Worm (Caenorhabditis elegans) whole organism, L4 larva: ENCODE data around the gene ced-7.

Experiments
- D1046.2 ChIP-seq: fragments of 200-800 bp; sonication (Bioruptor generic); IDR thresholded peaks from 2 replicates; pipeline ENCODE4 v1.3.6; 2022; ENCODE audit warnings: missing genetic modification characterization, missing compliant biosample characterization
- F10B5.3 ChIP-seq: sonication (generic microtip); optimal IDR thresholded peaks from 2 replicates; lab custom pipeline; 2016; ENCODE audit warnings: mild to moderate bottlenecking, missing genetic modification characterization, missing compliant biosample characterization
- F37D6.2 ChIP-seq: sonication (generic microtip); optimal IDR thresholded peaks from 2 replicates; lab custom pipeline; 2016; ENCODE audit warnings: mild to moderate bottlenecking, missing genetic modification characterization, missing compliant biosample characterization
- F49E8.2 ChIP-seq: sonication (generic microtip); optimal IDR thresholded peaks from 2 replicates; lab custom pipeline; 2016; ENCODE audit warnings: missing compliant biosample characterization, mild to moderate bottlenecking, missing genetic modification characterization, borderline replicate concordance
- Y105C5A.15 ChIP-seq: fragments of 200-800 bp; sonication (Bioruptor generic); IDR thresholded peaks from 2 replicates; pipeline ENCODE4 v1.3.6; 2022; ENCODE audit warnings: missing genetic modification characterization, missing compliant biosample characterization
- ZK337.2 ChIP-seq: fragments of 200-800 bp; sonication (Bioruptor generic); IDR thresholded peaks from 2 replicates; pipeline ENCODE4 v1.3.6; 2022; ENCODE audit warnings: missing genetic modification reagents, missing genetic modification characterization, missing compliant biosample characterization
- ZK546.5 ChIP-seq, 2 experiments: sonication (generic microtip); optimal IDR thresholded peaks; 2 replicates each; lab custom pipeline; 2017; ENCODE audit warnings: missing biosample characterization in 2 of 2, missing genetic modification characterization in 2 of 2
- ama-1 ChIP-seq: fragments of 150-350 bp; optimal IDR thresholded peaks from 2 replicates; lab custom pipeline; 2014; ENCODE audit warnings: inconsistent platforms, mixed read lengths
- arid-1 ChIP-seq: fragments of 200-800 bp; sonication (Bioruptor generic); conservative IDR thresholded peaks from 2 replicates; pipeline ENCODE4 v1.3.6; 2022; ENCODE audit warnings: missing genetic modification reagents, missing genetic modification characterization, missing compliant biosample characterization
- ceh-20 ChIP-seq: fragments of 200-800 bp; sonication (Bioruptor generic); IDR thresholded peaks from 2 replicates; pipeline ENCODE4 v1.3.6; 2022; ENCODE audit warnings: missing genetic modification reagents, missing genetic modification characterization, missing compliant biosample characterization
- ceh-28 ChIP-seq: fragments of 150-350 bp; optimal IDR thresholded peaks from 2 replicates; lab custom pipeline; 2014; ENCODE audit warnings: missing biosample characterization, missing genetic modification reagents, missing genetic modification characterization
- ceh-62 ChIP-seq: sonication (generic microtip); optimal IDR thresholded peaks from 2 replicates; lab custom pipeline; 2017; ENCODE audit warnings: missing biosample characterization, missing genetic modification characterization
- ceh-82 ChIP-seq: sonication (generic microtip); optimal IDR thresholded peaks from 2 replicates; lab custom pipeline; 2017; ENCODE audit warnings: missing biosample characterization, missing genetic modification characterization
- ces-1 ChIP-seq: fragments of 150-350 bp; sonication (generic microtip); optimal IDR thresholded peaks from 4 replicates; lab custom pipeline; 2014; ENCODE audit warnings: missing biosample characterization, missing genetic modification reagents, missing genetic modification characterization
- cey-2 ChIP-seq: sonication (generic microtip); optimal IDR thresholded peaks from 3 replicates; lab custom pipeline; 2017; ENCODE audit warnings: missing genetic modification characterization, mild to moderate bottlenecking, missing compliant biosample characterization, antibody characterized with exemption, borderline replicate concordance; ENCODE audit not compliant: insufficient read depth
- ctbp-1 ChIP-seq: fragments of 200-800 bp; sonication (Bioruptor generic); IDR thresholded peaks from 2 replicates; pipeline ENCODE4 v1.3.6; 2022; ENCODE audit warnings: missing genetic modification reagents, missing genetic modification characterization, missing compliant biosample characterization
- daf-16 ChIP-seq, 3 experiments: sonication (generic microtip); optimal IDR thresholded peaks; 2 replicates each; lab custom pipeline; 2016 to 2017; ENCODE audit warnings: missing genetic modification characterization in 3 of 3, missing genetic modification reagents in 3 of 3, mild to moderate bottlenecking in 2 of 3, missing compliant biosample characterization in 2 of 3, missing biosample characterization in 1 of 3, moderate library complexity in 1 of 3
- daf-19 ChIP-seq: fragments of 200-800 bp; sonication (Bioruptor generic); conservative IDR thresholded peaks from 2 replicates; pipeline ENCODE4 v1.3.6; 2022; ENCODE audit warnings: missing genetic modification characterization, missing compliant biosample characterization
- daf-8 ChIP-seq: fragments of 200-800 bp; sonication (Bioruptor generic); IDR thresholded peaks from 2 replicates; pipeline ENCODE4 v1.3.6; 2022; ENCODE audit warnings: missing genetic modification characterization, missing compliant biosample characterization
- dmd-6 ChIP-seq: fragments of 200-800 bp; sonication (Bioruptor generic); IDR thresholded peaks from 2 replicates; pipeline ENCODE4 v1.3.6; 2022; ENCODE audit warnings: missing genetic modification reagents, missing genetic modification characterization, missing compliant biosample characterization
- dpl-1 ChIP-seq: fragments of 150-350 bp; optimal IDR thresholded peaks from 2 replicates; lab custom pipeline; 2014; ENCODE audit warnings: missing biosample characterization, missing genetic modification reagents, missing genetic modification characterization
- duxl-1 ChIP-seq: sonication (generic microtip); optimal IDR thresholded peaks from 2 replicates; lab custom pipeline; 2016; ENCODE audit warnings: mild to moderate bottlenecking, missing genetic modification characterization, moderate library complexity, missing compliant biosample characterization; ENCODE audit not compliant: poor library complexity
- dve-1 ChIP-seq: sonication (generic microtip); optimal IDR thresholded peaks from 2 replicates; lab custom pipeline; 2017; ENCODE audit warnings: antibody characterized with exemption, mild to moderate bottlenecking, missing genetic modification characterization, missing compliant biosample characterization; ENCODE audit not compliant: insufficient read depth
- egl-27 ChIP-seq: sonication (generic microtip); optimal IDR thresholded peaks from 3 replicates; lab custom pipeline; 2017; ENCODE audit warnings: missing biosample characterization, missing genetic modification reagents, missing genetic modification characterization
- egl-43 ChIP-seq: fragments of 200-800 bp; sonication (Bioruptor generic); IDR thresholded peaks from 2 replicates; pipeline ENCODE4 v1.3.6; 2022; ENCODE audit warnings: missing genetic modification reagents, missing genetic modification characterization, missing compliant biosample characterization
- fos-1 ChIP-seq: fragments of 150-350 bp; optimal IDR thresholded peaks from 2 replicates; lab custom pipeline; 2014; ENCODE audit warnings: missing biosample characterization, missing genetic modification characterization
- gei-8 ChIP-seq: fragments of 200-800 bp; sonication (Bioruptor generic); optimal IDR thresholded peaks from 2 replicates; lab custom pipeline; 2018; ENCODE audit warnings: mild to moderate bottlenecking, missing genetic modification characterization, missing compliant biosample characterization
- hif-1 ChIP-seq, 2 experiments: sonication (generic microtip); optimal IDR thresholded peaks; 2 replicates each; lab custom pipeline; 2016 to 2017; ENCODE audit warnings: missing compliant biosample characterization in 2 of 2, missing genetic modification characterization in 2 of 2, missing genetic modification reagents in 2 of 2, missing genotype in 2 of 2, mild to moderate bottlenecking in 1 of 2
- hlh-30 ChIP-seq: sonication (generic microtip); optimal IDR thresholded peaks from 2 replicates; lab custom pipeline; 2017; ENCODE audit warnings: antibody characterized with exemption, mild to moderate bottlenecking, missing genetic modification characterization, missing compliant biosample characterization; ENCODE audit not compliant: insufficient read depth
- lin-13 ChIP-seq: fragments of 150-350 bp; optimal IDR thresholded peaks from 2 replicates; lab custom pipeline; 2014; ENCODE audit warnings: missing biosample characterization, missing genetic modification reagents, missing genetic modification characterization
- lin-15B ChIP-seq: fragments of 150-350 bp; sonication (generic microtip); optimal IDR thresholded peaks from 3 replicates; lab custom pipeline; 2014; ENCODE audit warnings: missing biosample characterization, missing genetic modification characterization
- lin-39 ChIP-seq: fragments of 150-350 bp; optimal IDR thresholded peaks from 2 replicates; lab custom pipeline; 2014; ENCODE audit warnings: missing biosample characterization, missing genetic modification reagents, missing genetic modification characterization
- lsy-2 ChIP-seq, 2 experiments: fragments of 150-350 bp in 1 of 2; sonication (generic microtip) in 1 of 2; optimal IDR thresholded peaks; 2 replicates each; lab custom pipeline; 2014 to 2017; ENCODE audit warnings: missing biosample characterization in 2 of 2, missing genetic modification characterization in 2 of 2
- madf-5 ChIP-seq, 2 experiments: fragments of 200-800 bp; sonication (Bioruptor generic); IDR thresholded peaks; 2 replicates each; pipeline ENCODE4 v1.3.6; 2022; ENCODE audit warnings: missing compliant biosample characterization in 2 of 2, missing genetic modification characterization in 2 of 2
- mdl-1 ChIP-seq, 2 experiments: fragments of 150-350 bp in 1 of 2; sonication (generic microtip) in 1 of 2; optimal IDR thresholded peaks; 2 replicates each; lab custom pipeline; 2014 to 2017; ENCODE audit warnings: missing biosample characterization in 2 of 2, missing genetic modification characterization in 2 of 2
- mdt-29 ChIP-seq: fragments of 200-800 bp; sonication (Bioruptor generic); IDR thresholded peaks from 2 replicates; pipeline ENCODE4 v1.3.6; 2022; ENCODE audit warnings: missing genetic modification reagents, missing genetic modification characterization, missing compliant biosample characterization
- mes-2 ChIP-seq: sonication (generic microtip); optimal IDR thresholded peaks from 2 replicates; lab custom pipeline; 2016; ENCODE audit warnings: missing genotype, mild to moderate bottlenecking, missing genetic modification characterization, missing compliant biosample characterization; ENCODE audit not compliant: poor library complexity, severe bottlenecking
- mxl-3 ChIP-seq: fragments of 200-800 bp; sonication (Bioruptor generic); optimal IDR thresholded peaks from 2 replicates; lab custom pipeline; 2018; ENCODE audit warnings: mild to moderate bottlenecking, missing genetic modification characterization, missing compliant biosample characterization
- nhr-102 ChIP-seq: sonication (generic microtip); optimal IDR thresholded peaks from 2 replicates; lab custom pipeline; 2016; ENCODE audit warnings: mild to moderate bottlenecking, missing genetic modification characterization, moderate library complexity, missing compliant biosample characterization
- nhr-111 ChIP-seq: fragments of 200-800 bp; sonication (Bioruptor generic); optimal IDR thresholded peaks from 2 replicates; lab custom pipeline; 2018; ENCODE audit warnings: mild to moderate bottlenecking, missing genetic modification characterization, missing compliant biosample characterization
- nhr-237 ChIP-seq: sonication (generic microtip); optimal IDR thresholded peaks from 2 replicates; lab custom pipeline; 2017; ENCODE audit warnings: missing biosample characterization, missing genetic modification characterization
- nhr-28 ChIP-seq: fragments of 150-350 bp; optimal IDR thresholded peaks from 2 replicates; lab custom pipeline; 2014; ENCODE audit warnings: missing biosample characterization, missing genetic modification characterization
- nhr-41 ChIP-seq: fragments of 200-800 bp; sonication (Bioruptor generic); IDR thresholded peaks from 2 replicates; pipeline ENCODE4 v1.3.6; 2022; ENCODE audit warnings: missing genetic modification reagents, missing genetic modification characterization, missing compliant biosample characterization
- pha-4 ChIP-seq, 2 experiments: fragments of 150-350 bp in 1 of 2; fragments of 200-800 bp in 1 of 2; sonication (Bioruptor generic) in 1 of 2; IDR thresholded peaks in 1 of 2; optimal IDR thresholded peaks in 1 of 2; 2 replicates each; pipeline versions ENCODE4 v1.3.6 to Lab custom; 2014 to 2022; ENCODE audit warnings: missing genetic modification characterization in 2 of 2, missing genetic modification reagents in 2 of 2, missing biosample characterization in 1 of 2, missing compliant biosample characterization in 1 of 2
- unc-130 ChIP-seq: sonication (generic microtip); optimal IDR thresholded peaks from 2 replicates; lab custom pipeline; 2016; ENCODE audit warnings: missing genetic modification reagents, missing genetic modification characterization, missing compliant biosample characterization
- zag-1 ChIP-seq: fragments of 150-350 bp; optimal IDR thresholded peaks from 2 replicates; lab custom pipeline; 2014; ENCODE audit warnings: missing biosample characterization, missing genetic modification characterization
- zfp-3 ChIP-seq: fragments of 200-800 bp; sonication (Bioruptor generic); conservative IDR thresholded peaks from 2 replicates; pipeline ENCODE4 v1.3.6; 2022; ENCODE audit warnings: missing genetic modification reagents, missing genetic modification characterization, missing compliant biosample characterization

ced-7 gene

DNA sequence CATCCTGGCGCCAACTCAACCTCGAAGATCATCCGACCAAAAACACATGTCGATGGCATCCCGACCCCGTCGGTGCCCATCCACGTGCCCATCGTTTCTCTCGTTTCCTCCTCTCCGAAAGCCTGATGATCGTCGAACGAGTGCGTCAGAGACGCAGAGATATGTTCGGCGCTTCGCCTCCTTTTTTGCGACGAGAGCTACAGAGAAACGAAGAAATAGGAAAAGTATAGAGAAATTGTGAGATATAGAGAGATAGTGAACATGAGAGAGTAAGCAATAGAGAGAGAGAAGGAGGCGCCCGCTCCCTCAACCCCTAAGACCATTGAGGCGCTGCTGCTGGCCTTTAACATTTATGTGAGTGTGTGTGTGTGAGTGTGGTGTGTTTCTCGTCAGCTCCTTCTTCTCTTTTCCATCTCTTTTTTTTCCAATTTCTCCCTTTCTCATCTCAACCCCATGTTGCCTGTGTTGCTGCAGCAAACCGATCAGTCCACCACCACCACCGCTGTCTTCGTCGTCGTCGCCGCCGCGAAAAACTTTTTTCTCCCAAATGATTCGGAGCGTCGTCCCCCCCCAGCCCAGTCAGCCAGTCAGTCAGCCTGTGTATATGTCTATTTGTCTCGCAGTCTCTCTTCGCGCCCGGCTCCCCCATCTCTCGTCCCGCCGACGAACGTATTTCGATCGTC lies 39.3 kb upstream of the ced-7 start, which contains the start of gene hlh-11 (continued):
- no peak for TF ChIP-seq F49E8.2
- peak; percentile 54 to 75 for TF ChIP-seq hif-1 (tag; optimal IDR thresholded peaks at IDR 0.05; lab: Kevin White, UChicago)
- peak; percentile 64 for TF ChIP-seq ceh-20 (GFP tag; lab: Robert Waterston, UW)
- TF ChIP-seq arid-1 (GFP tag; lab: Robert Waterston, UW), result peak; percentile 17; the same call in 1 of the 2 replicates
- TF ChIP-seq lin-15B (tag; lab: Kevin White, UChicago), result no peak
- peak; percentile 98 for TF ChIP-seq hlh-30
- TF ChIP-seq lin-39 (tag; lab: Kevin White, UChicago), result no peak
- TF ChIP-seq lsy-2 (tag; optimal IDR thresholded peaks at IDR 0.05; lab: Kevin White, UChicago), result peak; percentile 85 to 90
- TF ChIP-seq nhr-28, result peak; percentile 83
- peak; percentile 91 for TF ChIP-seq pha-4 (GFP tag; IDR thresholded peaks at IDR 0.05; lab: Robert Waterston, UW)
- TF ChIP-seq pha-4 (tag; optimal IDR thresholded peaks at IDR 0.05; lab: Kevin White, UChicago), result peak; percentile 30
- TF ChIP-seq nhr-41 (GFP tag; lab: Robert Waterston, UW), result peak; percentile 7; the same call in 1 of the 2 replicates
- TF ChIP-seq nhr-102, result peak; percentile 70
- peak; percentile 45; the same call in 1 of the 2 replicates for TF ChIP-seq mdt-29
- TF ChIP-seq F10B5.3 (tag; lab: Kevin White, UChicago), result no peak
- TF ChIP-seq zfp-3 (GFP tag; lab: Robert Waterston, UW), result peak; percentile 61
- peak; percentile 25 for TF ChIP-seq duxl-1 (tag; lab: Kevin White, UChicago)
- TF ChIP-seq unc-130 (GFP tag; lab: Kevin White, UChicago), result no peak
- peak in 1 of 2 experiments; percentile 47 for TF ChIP-seq ZK546.5 (tag; optimal IDR thresholded peaks at IDR 0.05; lab: Kevin White, UChicago)
- TF ChIP-seq egl-43 (GFP tag; lab: Robert Waterston, UW), result peak; percentile 62; the same call in 1 of the 2 replicates
- no peak for TF ChIP-seq ceh-62 (tag; lab: Kevin White, UChicago)
- TF ChIP-seq cey-2 (tag; lab: Kevin White, UChicago), result peak; percentile 64
- peak; percentile 64 for TF ChIP-seq dpl-1 (GFP tag; lab: Kevin White, UChicago)
- peak; percentile 97 for TF ChIP-seq mxl-3
- no peak for TF ChIP-seq egl-27 (tag; lab: Kevin White, UChicago)
- TF ChIP-seq Y105C5A.15 (GFP tag; lab: Robert Waterston, UW), result no peak
- peak; percentile 46 for TF ChIP-seq ceh-28 (tag; lab: Kevin White, UChicago)
- peak; percentile 64 for TF ChIP-seq nhr-237 (tag; lab: Kevin White, UChicago)
- no peak for TF ChIP-seq ama-1 (lab: Kevin White, UChicago)
- peak; percentile 92 to 99 for TF ChIP-seq mdl-1 (tag; optimal IDR thresholded peaks at IDR 0.05; lab: Kevin White, UChicago)
- peak; percentile 38 for TF ChIP-seq lin-13
- 0 out of 2 replicates have a peak, but pooled peaks have one; percentile 14 for TF ChIP-seq D1046.2 (GFP tag; lab: Robert Waterston, UW)
- TF ChIP-seq dve-1, result peak; percentile 95
- TF ChIP-seq gei-8 (GFP tag; lab: Kevin White, UChicago), result peak; percentile 89
- peak; percentile 90 for TF ChIP-seq F37D6.2
- TF ChIP-seq madf-5 (GFP tag; IDR thresholded peaks at IDR 0.05; lab: Robert Waterston, UW), result peak in 1 of 2 experiments; percentile 65; a peak in 1 of 4 replicates
- no peak for TF ChIP-seq daf-8
- TF ChIP-seq ceh-82 (tag; lab: Kevin White, UChicago), result no peak
- TF ChIP-seq daf-19 (GFP tag; lab: Robert Waterston, UW), result no peak
- peak; percentile 91 for TF ChIP-seq ctbp-1 (GFP tag; lab: Robert Waterston, UW)
- peak; percentile 58 for TF ChIP-seq ces-1 (GFP tag; lab: Kevin White, UChicago)
- TF ChIP-seq zag-1 (tag; lab: Kevin White, UChicago), result peak; percentile 48
- 0 out of 2 replicates have a peak, but pooled peaks have one; percentile 8 for TF ChIP-seq ZK337.2 (GFP tag; lab: Robert Waterston, UW)
- TF ChIP-seq daf-16 (GFP tag; optimal IDR thresholded peaks at IDR 0.05; lab: Kevin White, UChicago), result peak in 1 of 2 experiments; percentile 81
- TF ChIP-seq daf-16 (tag; optimal IDR thresholded peaks at IDR 0.05; lab: Kevin White, UChicago), result peak; percentile 66
- TF ChIP-seq mes-2 (tag; lab: Kevin White, UChicago), result peak; percentile 53
- TF ChIP-seq nhr-111 (GFP tag; lab: Kevin White, UChicago), result no peak
- TF ChIP-seq dmd-6 (GFP tag; lab: Robert Waterston, UW), result peak; percentile 65
- TF ChIP-seq fos-1 (tag; lab: Kevin White, UChicago), result no peak
